Worm (Caenorhabditis elegans) whole organism, L1 larva: ENCODE measurements around the gene C50F4.8.

Experiments
- lin-39 ChIP-seq: fragments of 150-350 bp; optimal IDR thresholded peaks from 2 replicates; lab custom pipeline; 2014; ENCODE audit warnings: missing biosample characterization, missing genetic modification reagents, missing genetic modification characterization
- mdl-1 ChIP-seq, 2 experiments: fragments of 150-350 bp; optimal IDR thresholded peaks; 2 replicates each; lab custom pipeline; 2014 to 2017; ENCODE audit warnings: missing biosample characterization in 2 of 2, missing genetic modification characterization in 2 of 2, inconsistent platforms in 1 of 2
- ztf-11 ChIP-seq, 2 experiments: sonication (generic microtip); optimal IDR thresholded peaks; 2 replicates each; lab custom pipeline; 2016 to 2017; ENCODE audit warnings: missing genetic modification characterization in 2 of 2, missing biosample characterization in 1 of 2, missing compliant biosample characterization in 1 of 2

DNA sequence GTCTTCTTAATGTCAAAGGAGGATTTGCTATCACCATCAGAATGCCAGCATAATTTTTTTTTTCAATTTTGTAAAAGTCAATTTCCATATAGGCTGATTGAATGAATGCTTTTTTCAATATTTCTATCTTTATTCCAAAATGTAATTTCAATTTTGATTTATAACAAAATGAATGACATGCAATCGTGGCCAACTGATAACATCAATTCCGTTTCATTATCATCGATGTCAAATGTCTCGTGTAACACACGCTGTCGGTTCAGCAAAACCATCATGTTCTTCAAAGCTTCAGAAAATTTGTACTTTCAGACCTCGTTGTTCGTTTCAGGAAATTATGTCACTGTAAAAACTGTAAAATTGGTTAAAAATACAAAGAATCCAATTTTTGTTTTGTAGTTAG, 11.7 kb downstream of the C50F4.8 start:
- TF ChIP-seq mdl-1 (tag; optimal IDR thresholded peaks at IDR 0.05; lab: Kevin White, UChicago) (peak in 1 of 2 experiments; percentile 11), lin-39 (tag; lab: Kevin White, UChicago) (no peak), ztf-11 (tag; optimal IDR thresholded peaks at IDR 0.05; lab: Kevin White, UChicago) (no peak)
